Worm (Caenorhabditis elegans) whole organism, L3 larva: Measurements from ENCODE around the gene mth-1.

Experiments used
- ama-1 ChIP-seq: fragments of 150-350 bp; optimal IDR thresholded peaks from 2 replicates; lab custom pipeline; 2018
- elt-3 ChIP-seq, 3 experiments: fragments of 150-350 bp in 1 of 3; sonication (generic microtip) in 2 of 3; optimal IDR thresholded peaks; 2 replicates in 2 of 3; 4 replicates in 1 of 3; lab custom pipeline; 2014 to 2017; ENCODE audit warnings: missing biosample characterization in 3 of 3, missing genetic modification characterization in 3 of 3
- lin-15B ChIP-seq: fragments of 150-350 bp; optimal IDR thresholded peaks from 2 replicates; lab custom pipeline; 2014; ENCODE audit warnings: missing biosample characterization, missing genetic modification characterization
- nhr-23 ChIP-seq: fragments of 150-350 bp; optimal IDR thresholded peaks from 2 replicates; lab custom pipeline; 2014; ENCODE audit warnings: missing biosample characterization, missing genetic modification reagents, missing genetic modification characterization
- nhr-237 ChIP-seq: fragments of 150-350 bp; optimal IDR thresholded peaks from 2 replicates; lab custom pipeline; 2014; ENCODE audit warnings: missing biosample characterization, missing genetic modification characterization
- pqm-1 ChIP-seq: fragments of 150-350 bp; optimal IDR thresholded peaks from 2 replicates; lab custom pipeline; 2017; ENCODE audit warnings: missing biosample characterization, missing genetic modification characterization, inconsistent platforms
- tbx-2 ChIP-seq: sonication (generic microtip); optimal IDR thresholded peaks from 2 replicates; lab custom pipeline; 2016; ENCODE audit warnings: mild to moderate bottlenecking, missing genetic modification characterization, missing compliant biosample characterization
- unc-39 ChIP-seq: sonication (generic microtip); optimal IDR thresholded peaks from 4 replicates; lab custom pipeline; 2017; ENCODE audit warnings: missing biosample characterization, missing genetic modification characterization
- unc-62 ChIP-seq: fragments of 150-350 bp; sonication (generic microtip); optimal IDR thresholded peaks from 4 replicates; lab custom pipeline; 2014; ENCODE audit warnings: missing biosample characterization, missing genetic modification reagents, missing genetic modification characterization
- zag-1 ChIP-seq: fragments of 150-350 bp; optimal IDR thresholded peaks from 2 replicates; lab custom pipeline; 2014; ENCODE audit warnings: missing biosample characterization, missing genetic modification characterization

- TF ChIP-seq ama-1 (lab: Kevin White, UChicago) (no peak), pqm-1 (no peak), unc-39 (tag; lab: Kevin White, UChicago) (no peak), unc-62 (GFP tag; lab: Kevin White, UChicago) (no peak), lin-15B (tag; lab: Kevin White, UChicago) (no peak), elt-3 (tag; optimal IDR thresholded peaks at IDR 0.05; lab: Kevin White, UChicago) (no peak), nhr-237 (tag; lab: Kevin White, UChicago) (no peak), zag-1 (no peak), nhr-23 (tag; lab: Kevin White, UChicago) (no peak), tbx-2 (no peak)
Observed at ce11 chrII:4244959-4245358, 41.4 kb upstream of the mth-1 start.
